Fruit fly (Drosophila melanogaster) whole organism, prepupa: ENCODE data around the gene CG5276.

ENCODE experiments used
- Blimp-1 ChIP-seq: fragments of 200-800 bp; sonication (Bioruptor generic); optimal IDR thresholded peaks from 3 replicates; lab custom pipeline; 2017; ENCODE audit warnings: missing biosample characterization, missing genetic modification characterization, mild to moderate bottlenecking, moderate library complexity, missing genetic modification reagents
- CG10631 ChIP-seq: fragments of 200-800 bp; sonication (Bioruptor generic); optimal IDR thresholded peaks from 2 replicates; lab custom pipeline; 2016; ENCODE audit warnings: missing biosample characterization, missing genetic modification characterization
- CG11294 ChIP-seq: fragments of 200-800 bp; sonication (Bioruptor generic); IDR thresholded peaks from 2 replicates; pipeline ENCODE4 v1.3.6; 2022; ENCODE audit warnings: missing biosample characterization, missing genetic modification characterization
- CG16779 ChIP-seq: fragments of 200-800 bp; sonication (Bioruptor generic); optimal IDR thresholded peaks from 3 replicates; lab custom pipeline; 2017; ENCODE audit warnings: missing biosample characterization, mild to moderate bottlenecking, missing genetic modification characterization
- CG34406 ChIP-seq: fragments of 200-800 bp; sonication (Bioruptor generic); optimal IDR thresholded peaks from 3 replicates; lab custom pipeline; 2016; ENCODE audit warnings: missing biosample characterization, missing genetic modification characterization
- CG3919 ChIP-seq: fragments of 200-800 bp; sonication (Bioruptor generic); optimal IDR thresholded peaks from 3 replicates; lab custom pipeline; 2016; ENCODE audit warnings: missing biosample characterization, missing genetic modification characterization
- CG8119 ChIP-seq: fragments of 200-800 bp; sonication (Bioruptor generic); IDR thresholded peaks from 3 replicates; pipeline ENCODE4 v1.3.6; 2022; ENCODE audit warnings: missing biosample characterization, missing genetic modification characterization
- Hr38 ChIP-seq: sonication (Bioruptor generic); optimal IDR thresholded peaks from 2 replicates; lab custom pipeline; 2016; ENCODE audit warnings: missing biosample characterization, missing genetic modification characterization
- fkh ChIP-seq: fragments of 200-800 bp; sonication (Bioruptor generic); optimal IDR thresholded peaks from 3 replicates; lab custom pipeline; 2017; ENCODE audit warnings: missing biosample characterization, mild to moderate bottlenecking, missing genetic modification characterization, moderate library complexity

- TF ChIP-seq CG11294 (GFP tag; lab: Robert Waterston, UW) = no peak
- TF ChIP-seq CG8119 (GFP tag; lab: Robert Waterston, UW) = no peak
- no peak for TF ChIP-seq CG16779
- no peak for TF ChIP-seq fkh (GFP tag; lab: Kevin White, UChicago)
- no peak for TF ChIP-seq CG10631
- TF ChIP-seq CG3919 = no peak
- no peak for TF ChIP-seq Blimp-1
- TF ChIP-seq CG34406 = no peak
- TF ChIP-seq Hr38 (GFP tag; lab: Kevin White, UChicago) = no peak
These were observed 19.2 kb upstream of the CG5276 start, which contains the start of gene Ipo9 for dm6 chr3R:11412371-11412770.
